Fruit fly (Drosophila melanogaster) whole organism, prepupa: Measurements from ENCODE around the gene SerRS.

Experiments used
- Blimp-1 ChIP-seq: fragments of 200-800 bp; sonication (Bioruptor generic); optimal IDR thresholded peaks from 3 replicates; lab custom pipeline; 2017; ENCODE audit warnings: missing biosample characterization, missing genetic modification characterization, mild to moderate bottlenecking, moderate library complexity, missing genetic modification reagents
- CG10631 ChIP-seq: fragments of 200-800 bp; sonication (Bioruptor generic); optimal IDR thresholded peaks from 2 replicates; lab custom pipeline; 2016; ENCODE audit warnings: missing biosample characterization, missing genetic modification characterization
- CG11762 ChIP-seq: fragments of 200-800 bp; sonication (Bioruptor generic); optimal IDR thresholded peaks from 3 replicates; lab custom pipeline; 2016; ENCODE audit warnings: missing biosample characterization, missing genetic modification characterization; ENCODE audit not compliant: insufficient read depth
- CG11902 ChIP-seq: fragments of 200-800 bp; sonication (Bioruptor generic); optimal IDR thresholded peaks from 3 replicates; lab custom pipeline; 2016; ENCODE audit warnings: missing biosample characterization, missing genetic modification characterization
- CG15336 ChIP-seq: fragments of 200-800 bp; sonication (Bioruptor generic); IDR thresholded peaks from 2 replicates; pipeline ENCODE4 v1.3.6; 2022; ENCODE audit warnings: missing biosample characterization, missing genetic modification characterization
- CG1621 ChIP-seq: fragments of 200-800 bp; sonication (Bioruptor generic); optimal IDR thresholded peaks from 3 replicates; lab custom pipeline; 2018; ENCODE audit warnings: missing biosample characterization, mild to moderate bottlenecking, missing genetic modification characterization
- CG16779 ChIP-seq: fragments of 200-800 bp; sonication (Bioruptor generic); optimal IDR thresholded peaks from 3 replicates; lab custom pipeline; 2017; ENCODE audit warnings: missing biosample characterization, mild to moderate bottlenecking, missing genetic modification characterization
- CG3032 ChIP-seq: fragments of 200-800 bp; optimal IDR thresholded peaks from 2 replicates; lab custom pipeline; 2019; ENCODE audit warnings: missing biosample characterization, mild to moderate bottlenecking, missing genetic modification characterization, moderate library complexity
- CG32006 ChIP-seq: fragments of 200-800 bp; sonication (Bioruptor generic); optimal IDR thresholded peaks from 3 replicates; lab custom pipeline; 2017; ENCODE audit warnings: missing biosample characterization, mild to moderate bottlenecking, missing genetic modification characterization
- CG34406 ChIP-seq: fragments of 200-800 bp; sonication (Bioruptor generic); optimal IDR thresholded peaks from 3 replicates; lab custom pipeline; 2016; ENCODE audit warnings: missing biosample characterization, missing genetic modification characterization
- CG4318 ChIP-seq: fragments of 200-800 bp; sonication (Bioruptor generic); optimal IDR thresholded peaks from 3 replicates; lab custom pipeline; 2017; ENCODE audit warnings: missing biosample characterization, mild to moderate bottlenecking, missing genetic modification characterization
- CG6163 ChIP-seq: fragments of 200-800 bp; sonication (Bioruptor generic); IDR thresholded peaks from 3 replicates; pipeline ENCODE4 v1.3.6; 2022; ENCODE audit warnings: missing biosample characterization, missing genetic modification characterization
- CG6276 ChIP-seq: fragments of 200-800 bp; sonication (Bioruptor generic); optimal IDR thresholded peaks from 2 replicates; lab custom pipeline; 2017; ENCODE audit warnings: missing biosample characterization, mild to moderate bottlenecking, missing genetic modification characterization
- CG7368 ChIP-seq: fragments of 200-800 bp; sonication (Bioruptor generic); optimal IDR thresholded peaks from 3 replicates; lab custom pipeline; 2016; ENCODE audit warnings: missing biosample characterization, missing genetic modification characterization
- CG8119 ChIP-seq: fragments of 200-800 bp; sonication (Bioruptor generic); IDR thresholded peaks from 3 replicates; pipeline ENCODE4 v1.3.6; 2022; ENCODE audit warnings: missing biosample characterization, missing genetic modification characterization
- CG8632 ChIP-seq: fragments of 200-800 bp; sonication (Bioruptor generic); optimal IDR thresholded peaks from 3 replicates; lab custom pipeline; 2016; ENCODE audit warnings: missing biosample characterization, missing genetic modification characterization
- CG9139 ChIP-seq: fragments of 200-800 bp; sonication (Bioruptor generic); optimal IDR thresholded peaks from 3 replicates; lab custom pipeline; 2017; ENCODE audit warnings: missing biosample characterization, mild to moderate bottlenecking, missing genetic modification characterization
- Eip75B ChIP-seq: fragments of 200-800 bp; sonication (Bioruptor generic); optimal IDR thresholded peaks from 3 replicates; lab custom pipeline; 2016; ENCODE audit warnings: missing biosample characterization, missing genetic modification characterization
- Eip78C ChIP-seq: fragments of 200-800 bp; sonication (Bioruptor generic); peaks from one replicate; lab custom pipeline; 2016; ENCODE audit warnings: missing biosample characterization, missing genetic modification characterization
- Eip93F ChIP-seq: fragments of 200-800 bp; sonication (Bioruptor generic); optimal IDR thresholded peaks from 2 replicates; lab custom pipeline; 2016; ENCODE audit warnings: missing biosample characterization, mild to moderate bottlenecking, missing genetic modification characterization
- Ets96B ChIP-seq: fragments of 200-800 bp; optimal IDR thresholded peaks from 2 replicates; lab custom pipeline; 2019; ENCODE audit warnings: missing biosample characterization, mild to moderate bottlenecking, missing genetic modification characterization, moderate library complexity
- Gug ChIP-seq: fragments of 200-800 bp; sonication (Bioruptor generic); IDR thresholded peaks from 2 replicates; pipeline ENCODE4 v1.3.6; 2022; ENCODE audit warnings: missing biosample characterization, missing genetic modification characterization
- Hr39 ChIP-seq: fragments of 200-800 bp; sonication (Bioruptor generic); optimal IDR thresholded peaks from 2 replicates; lab custom pipeline; 2016; ENCODE audit warnings: missing biosample characterization, missing genetic modification characterization
- Hr4 ChIP-seq: fragments of 200-800 bp; sonication (Bioruptor generic); optimal IDR thresholded peaks from 3 replicates; lab custom pipeline; 2016; ENCODE audit warnings: missing biosample characterization, missing genetic modification characterization
- Lpt ChIP-seq: fragments of 200-800 bp; sonication (Bioruptor generic); optimal IDR thresholded peaks from 3 replicates; lab custom pipeline; 2016; ENCODE audit warnings: missing biosample characterization, missing genetic modification characterization
- Met ChIP-seq: fragments of 200-800 bp; sonication (Bioruptor generic); optimal IDR thresholded peaks from 3 replicates; lab custom pipeline; 2016; ENCODE audit warnings: missing biosample characterization, missing genetic modification characterization
- OdsH ChIP-seq: fragments of 200-800 bp; sonication (Bioruptor generic); optimal IDR thresholded peaks from 3 replicates; lab custom pipeline; 2016; ENCODE audit warnings: missing biosample characterization, missing genetic modification characterization
- Smox ChIP-seq: fragments of 200-800 bp; sonication (Bioruptor generic); optimal IDR thresholded peaks from 3 replicates; lab custom pipeline; 2016; ENCODE audit warnings: missing biosample characterization, missing genetic modification characterization
- Sox102F ChIP-seq: fragments of 200-800 bp; sonication (Bioruptor generic); optimal IDR thresholded peaks from 2 replicates; lab custom pipeline; 2016; ENCODE audit warnings: missing biosample characterization, mild to moderate bottlenecking, missing genetic modification characterization
- Sox14 ChIP-seq: fragments of 200-800 bp; sonication (Bioruptor generic); optimal IDR thresholded peaks from 3 replicates; lab custom pipeline; 2016; ENCODE audit warnings: missing biosample characterization, missing genetic modification characterization
- achi ChIP-seq: fragments of 200-800 bp; sonication (Bioruptor generic); optimal IDR thresholded peaks from 3 replicates; lab custom pipeline; 2016; ENCODE audit warnings: missing biosample characterization, missing genetic modification characterization
- acj6 ChIP-seq: fragments of 200-800 bp; sonication (Bioruptor generic); optimal IDR thresholded peaks from 3 replicates; lab custom pipeline; 2016; ENCODE audit warnings: missing biosample characterization, missing genetic modification characterization
- dsx ChIP-seq: fragments of 200-800 bp; optimal IDR thresholded peaks from 3 replicates; lab custom pipeline; 2019; ENCODE audit warnings: missing biosample characterization, mild to moderate bottlenecking, missing genetic modification characterization, moderate library complexity; ENCODE audit not compliant: poor library complexity, severe bottlenecking
- eg ChIP-seq: fragments of 200-800 bp; sonication (Bioruptor generic); IDR thresholded peaks from 3 replicates; pipeline ENCODE4 v1.3.6; 2022; ENCODE audit warnings: missing biosample characterization, missing genetic modification characterization
- esn ChIP-seq: fragments of 200-800 bp; sonication (Bioruptor generic); optimal IDR thresholded peaks from 2 replicates; lab custom pipeline; 2016; ENCODE audit warnings: missing biosample characterization, mild to moderate bottlenecking, missing genetic modification characterization, moderate library complexity
- fd59A ChIP-seq: fragments of 200-800 bp; sonication (Bioruptor generic); optimal IDR thresholded peaks from 2 replicates; lab custom pipeline; 2017; ENCODE audit warnings: missing biosample characterization, mild to moderate bottlenecking, missing genetic modification characterization, missing genetic modification reagents
- fd85E ChIP-seq: fragments of 200-800 bp; sonication (Bioruptor generic); optimal IDR thresholded peaks from 3 replicates; lab custom pipeline; 2016; ENCODE audit warnings: missing biosample characterization, missing genetic modification characterization
- fkh ChIP-seq: fragments of 200-800 bp; sonication (Bioruptor generic); optimal IDR thresholded peaks from 3 replicates; lab custom pipeline; 2017; ENCODE audit warnings: missing biosample characterization, mild to moderate bottlenecking, missing genetic modification characterization, moderate library complexity
- net ChIP-seq: fragments of 200-800 bp; sonication (Bioruptor generic); optimal IDR thresholded peaks from 3 replicates; lab custom pipeline; 2016; ENCODE audit warnings: missing biosample characterization, missing genetic modification characterization
- pdm3 ChIP-seq: fragments of 200-800 bp; sonication (Bioruptor generic); optimal IDR thresholded peaks from 3 replicates; lab custom pipeline; 2016; ENCODE audit warnings: missing biosample characterization, missing genetic modification characterization
- salr ChIP-seq, 2 experiments: fragments of 200-800 bp; sonication (Bioruptor generic); optimal IDR thresholded peaks; 3 replicates each; lab custom pipeline; 2016 to 2018; ENCODE audit warnings: missing biosample characterization in 2 of 2, missing genetic modification characterization in 2 of 2, mild to moderate bottlenecking in 1 of 2
- spab ChIP-seq: fragments of 200-800 bp; sonication (Bioruptor generic); optimal IDR thresholded peaks from 2 replicates; lab custom pipeline; 2017; ENCODE audit warnings: missing biosample characterization, mild to moderate bottlenecking, missing genetic modification characterization, missing genetic modification reagents
- svp ChIP-seq: fragments of 200-800 bp; sonication (Bioruptor generic); peaks from one replicate; lab custom pipeline; 2016; ENCODE audit warnings: missing biosample characterization, missing genetic modification characterization
- topi ChIP-seq: fragments of 200-800 bp; sonication (Bioruptor generic); optimal IDR thresholded peaks from 3 replicates; lab custom pipeline; 2016; ENCODE audit warnings: missing biosample characterization, missing genetic modification characterization

SerRS gene

dm6 chr2L:3003399-3003798 lies 33.8 kb downstream of the SerRS start (continued):
- TF ChIP-seq achi (peak; percentile 57), Gug (peak; percentile 63), CG15336 (GFP tag; lab: Robert Waterston, UW) (peak; percentile 93), Hr39 (no peak), CG34406 (peak; percentile 8), pdm3 (GFP tag; lab: Kevin White, UChicago) (peak; percentile 47), Lpt (peak; percentile 11), acj6 (peak; percentile 24), Eip75B (peak; percentile 15), Blimp-1 (no peak), CG7368 (peak; percentile 22), svp (GFP tag; lab: Kevin White, UChicago) (no peak), CG16779 (tag; lab: Kevin White, UChicago) (no peak), CG9139 (no peak), Smox (GFP tag; lab: Kevin White, UChicago) (no peak)

- TF ChIP-seq Sox14 (GFP tag; lab: Kevin White, UChicago) (no peak), CG15336 (GFP tag; lab: Robert Waterston, UW) (peak; percentile 69), CG11902 (GFP tag; lab: Kevin White, UChicago) (no peak), pdm3 (GFP tag; lab: Kevin White, UChicago) (peak; percentile 17), CG1621 (tag; lab: Kevin White, UChicago) (no peak), Eip78C (GFP tag; lab: Kevin White, UChicago) (peak; percentile 79), Hr4 (GFP tag; lab: Kevin White, UChicago) (peak; percentile 36), Gug (no peak), Ets96B (tag; lab: Kevin White, UChicago) (no peak), CG3032 (tag; lab: Kevin White, UChicago) (no peak), CG6163 (GFP tag; lab: Robert Waterston, UW) (peak; percentile 59; the same call in 2 of the 3 replicates), spab (GFP tag; lab: Kevin White, UChicago) (no peak), CG32006 (GFP tag; lab: Kevin White, UChicago) (peak; percentile 72), Sox102F (GFP tag; lab: Kevin White, UChicago) (no peak), CG4318 (GFP tag; lab: Kevin White, UChicago) (peak; percentile 20), CG34406 (no peak), topi (no peak), CG6276 (peak; percentile 63), CG11762 (GFP tag; lab: Kevin White, UChicago) (no peak), Hr39 (no peak), fd85E (GFP tag; lab: Kevin White, UChicago) (no peak), net (no peak), eg (GFP tag; lab: Robert Waterston, UW) (peak; percentile 58; the same call in 2 of the 3 replicates), OdsH (peak; percentile 29), esn (GFP tag; lab: Kevin White, UChicago) (no peak), dsx (GFP tag; lab: Kevin White, UChicago) (no peak), fd59A (GFP tag; lab: Kevin White, UChicago) (no peak), Eip75B (no peak), achi (peak; percentile 1), CG8119 (GFP tag; lab: Robert Waterston, UW) (peak; percentile 70), Met (no peak), fkh (GFP tag; lab: Kevin White, UChicago) (no peak), CG7368 (no peak), salr (GFP tag; optimal IDR thresholded peaks at IDR 0.05; lab: Kevin White, UChicago) (peak in 1 of 2 experiments; percentile 36), CG10631 (GFP tag; lab: Kevin White, UChicago) (no peak), Eip93F (no peak), Lpt (peak; percentile 54), CG8632 (no peak)
These were observed 35.2 kb downstream of the SerRS start for dm6 chr2L:3001953-3002352.
